Worm (Caenorhabditis elegans) whole organism, L4/young adult: Measurements from ENCODE around the gene F44G4.7.

Experiments
- W03F9.2 ChIP-seq: fragments of 150-350 bp; optimal IDR thresholded peaks from 2 replicates; lab custom pipeline; 2014; ENCODE audit warnings: missing biosample characterization, missing genetic modification characterization
- him-1 ChIP-seq: sonication (generic microtip); optimal IDR thresholded peaks from 2 replicates; lab custom pipeline; 2016; ENCODE audit warnings: missing genotype, missing genetic modification reagents, missing genetic modification characterization, missing compliant biosample characterization

DNA sequence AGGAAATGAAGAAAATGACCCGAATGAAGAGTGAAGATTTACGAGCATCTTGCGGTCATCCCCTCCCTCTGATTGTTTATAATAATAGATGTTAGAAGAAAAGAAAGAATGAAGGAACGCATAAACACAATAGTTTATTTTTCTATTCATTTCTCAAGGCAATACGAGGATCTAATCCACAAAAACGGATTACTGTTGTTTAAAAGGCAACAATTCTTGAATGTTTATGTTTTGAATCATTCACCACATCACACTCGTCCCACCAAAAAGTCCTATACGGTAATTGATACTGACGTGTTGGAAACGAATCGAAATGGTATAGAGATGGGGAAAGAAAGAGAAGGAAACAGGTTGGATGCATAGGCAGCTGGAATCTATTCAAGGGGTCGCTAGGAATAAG is 16.7 kb upstream of the F44G4.7 start:
- TF ChIP-seq W03F9.2 (tag; lab: Kevin White, UChicago) (no peak), him-1 (tag; lab: Kevin White, UChicago) (no peak)
